Fruit fly (Drosophila melanogaster) whole organism, prepupa: ENCODE measurements around the gene CG2972.
A peak's percentile ranks its signal among the peaks of the same experiment; 100 is the strongest.

Experiments used
- CG10631 ChIP-seq: fragments of 200-800 bp; sonication (Bioruptor generic); optimal IDR thresholded peaks from 2 replicates; lab custom pipeline; 2016; ENCODE audit warnings: missing biosample characterization, missing genetic modification characterization
- CG1621 ChIP-seq: fragments of 200-800 bp; sonication (Bioruptor generic); optimal IDR thresholded peaks from 3 replicates; lab custom pipeline; 2018; ENCODE audit warnings: missing biosample characterization, mild to moderate bottlenecking, missing genetic modification characterization
- CG16779 ChIP-seq: fragments of 200-800 bp; sonication (Bioruptor generic); optimal IDR thresholded peaks from 3 replicates; lab custom pipeline; 2017; ENCODE audit warnings: missing biosample characterization, mild to moderate bottlenecking, missing genetic modification characterization
- CG8632 ChIP-seq: fragments of 200-800 bp; sonication (Bioruptor generic); optimal IDR thresholded peaks from 3 replicates; lab custom pipeline; 2016; ENCODE audit warnings: missing biosample characterization, missing genetic modification characterization
- Eip75B ChIP-seq: fragments of 200-800 bp; sonication (Bioruptor generic); optimal IDR thresholded peaks from 3 replicates; lab custom pipeline; 2016; ENCODE audit warnings: missing biosample characterization, missing genetic modification characterization
- Ets96B ChIP-seq: fragments of 200-800 bp; optimal IDR thresholded peaks from 2 replicates; lab custom pipeline; 2019; ENCODE audit warnings: missing biosample characterization, mild to moderate bottlenecking, missing genetic modification characterization, moderate library complexity
- Met ChIP-seq: fragments of 200-800 bp; sonication (Bioruptor generic); optimal IDR thresholded peaks from 3 replicates; lab custom pipeline; 2016; ENCODE audit warnings: missing biosample characterization, missing genetic modification characterization
- OdsH ChIP-seq: fragments of 200-800 bp; sonication (Bioruptor generic); optimal IDR thresholded peaks from 3 replicates; lab custom pipeline; 2016; ENCODE audit warnings: missing biosample characterization, missing genetic modification characterization
- achi ChIP-seq: fragments of 200-800 bp; sonication (Bioruptor generic); optimal IDR thresholded peaks from 3 replicates; lab custom pipeline; 2016; ENCODE audit warnings: missing biosample characterization, missing genetic modification characterization
- fd59A ChIP-seq: fragments of 200-800 bp; sonication (Bioruptor generic); optimal IDR thresholded peaks from 2 replicates; lab custom pipeline; 2017; ENCODE audit warnings: missing biosample characterization, mild to moderate bottlenecking, missing genetic modification characterization, missing genetic modification reagents
- lz ChIP-seq: fragments of 200-800 bp; sonication (Bioruptor generic); optimal IDR thresholded peaks from 3 replicates; lab custom pipeline; 2016; ENCODE audit warnings: missing biosample characterization, missing genetic modification characterization
- salr ChIP-seq, 2 experiments: fragments of 200-800 bp; sonication (Bioruptor generic); optimal IDR thresholded peaks; 3 replicates each; lab custom pipeline; 2016 to 2018; ENCODE audit warnings: missing biosample characterization in 2 of 2, missing genetic modification characterization in 2 of 2, mild to moderate bottlenecking in 1 of 2
- spab ChIP-seq: fragments of 200-800 bp; sonication (Bioruptor generic); optimal IDR thresholded peaks from 2 replicates; lab custom pipeline; 2017; ENCODE audit warnings: missing biosample characterization, mild to moderate bottlenecking, missing genetic modification characterization, missing genetic modification reagents
- ss ChIP-seq, 2 experiments: fragments of 200-800 bp; sonication (Bioruptor generic); optimal IDR thresholded peaks; 2 replicates in 1 of 2; 3 replicates in 1 of 2; lab custom pipeline; 2017 to 2018; ENCODE audit warnings: mild to moderate bottlenecking in 2 of 2, missing biosample characterization in 2 of 2, missing genetic modification characterization in 2 of 2, moderate library complexity in 1 of 2
- topi ChIP-seq: fragments of 200-800 bp; sonication (Bioruptor generic); optimal IDR thresholded peaks from 3 replicates; lab custom pipeline; 2016; ENCODE audit warnings: missing biosample characterization, missing genetic modification characterization

CG2972 gene

DNA sequence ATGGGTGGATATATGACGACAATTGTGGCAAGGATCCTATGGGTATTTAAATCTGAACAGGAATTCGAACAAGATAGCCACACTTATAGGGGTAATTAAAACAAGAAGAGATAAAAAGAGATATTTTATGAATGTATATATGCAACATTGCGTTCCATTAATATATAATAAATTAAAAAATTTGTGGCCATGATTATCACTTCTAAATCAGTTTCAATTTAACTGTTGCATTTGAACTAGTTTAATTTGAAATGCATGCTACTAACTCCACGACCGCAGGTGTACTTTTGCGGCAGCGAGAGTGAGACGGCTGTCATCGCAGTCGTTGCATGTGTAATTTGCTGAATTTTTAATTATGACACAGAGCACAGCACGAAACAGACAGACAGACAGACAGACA lies 44.2 kb downstream of the CG2972 start (continued):
- TF ChIP-seq achi (GFP tag; lab: Kevin White, UChicago) (no peak), CG10631 (GFP tag; lab: Kevin White, UChicago) (no peak), CG8632 (GFP tag; lab: Kevin White, UChicago) (no peak), salr (GFP tag; optimal IDR thresholded peaks at IDR 0.05; lab: Kevin White, UChicago) (peak in 1 of 2 experiments; percentile 43), Met (GFP tag; lab: Kevin White, UChicago) (no peak), lz (GFP tag; lab: Kevin White, UChicago) (no peak), OdsH (GFP tag; lab: Kevin White, UChicago) (peak; percentile 10), ss (GFP tag; optimal IDR thresholded peaks at IDR 0.05; lab: Kevin White, UChicago) (no peak), Ets96B (tag; lab: Kevin White, UChicago) (no peak), topi (GFP tag; lab: Kevin White, UChicago) (no peak), CG16779 (tag; lab: Kevin White, UChicago) (no peak), spab (GFP tag; lab: Kevin White, UChicago) (no peak), CG1621 (no peak), Eip75B (GFP tag; lab: Kevin White, UChicago) (no peak), fd59A (no peak)
